Worm (Caenorhabditis elegans): Measurements from ENCODE around the gene cut-4.

DNA sequence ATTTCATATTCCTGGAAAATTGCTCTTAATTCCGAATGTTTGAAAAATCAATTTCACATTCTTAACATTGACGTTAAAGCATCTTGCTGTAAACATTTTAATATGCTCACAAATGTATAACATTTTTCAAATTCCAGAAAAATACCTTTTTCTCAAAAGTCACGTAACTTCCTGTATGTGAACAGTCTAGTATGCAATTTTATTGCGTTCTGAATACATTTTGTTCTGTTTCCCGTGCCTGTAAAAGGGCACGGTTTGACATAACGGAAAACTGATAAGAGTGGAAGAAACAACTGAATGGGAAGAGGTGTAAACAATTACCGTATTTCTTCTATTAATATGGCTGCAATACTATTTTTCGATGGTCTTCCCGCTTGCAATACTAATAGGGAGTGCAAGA, 47.0 kb downstream of the cut-4 start:
- TF ChIP-seq snpc-4 (tag; optimal IDR thresholded peaks at IDR 0.05) = no peak
- no peak for TF ChIP-seq elt-3 (tag; optimal IDR thresholded peaks at IDR 0.05)
- TF ChIP-seq ces-1 (GFP tag; optimal IDR thresholded peaks at IDR 0.05) = no peak
